Worm (Caenorhabditis elegans): ENCODE data around the gene irld-66.

Gene irld-66

DNA sequence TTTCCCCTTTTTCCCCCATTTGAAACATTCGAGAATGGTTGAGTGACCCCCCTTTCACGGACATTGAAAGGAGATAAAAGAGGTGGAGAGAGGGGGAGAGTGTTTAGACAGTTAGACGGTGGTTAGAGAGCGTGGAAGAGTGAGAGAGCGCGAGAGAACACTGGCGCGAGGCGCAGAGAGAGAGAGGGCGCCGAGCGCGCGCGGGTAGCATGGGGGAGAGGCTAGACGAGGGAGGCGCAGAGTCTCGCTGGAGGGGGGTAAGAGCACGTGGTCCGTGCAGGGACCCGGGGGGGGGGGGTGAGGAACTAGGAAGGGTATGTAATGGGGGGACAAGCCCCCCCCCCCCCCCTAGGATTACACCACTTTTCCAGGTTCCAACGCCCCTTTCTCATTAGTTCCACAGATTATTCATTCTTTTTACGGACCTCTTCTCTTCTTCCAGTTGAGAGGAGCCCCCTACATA lies 33.3 kb upstream of the irld-66 start (continued):
- TF ChIP-seq nhr-90 (tag; optimal IDR thresholded peaks at IDR 0.05): no peak
- peak; percentile 99 for TF ChIP-seq hmg-1.2 (GFP tag; IDR thresholded peaks at IDR 0.05)
- TF ChIP-seq B0019.2 (GFP tag; conservative IDR thresholded peaks at IDR 0.05): no peak
- peak; percentile 83 for TF ChIP-seq hsf-1 (GFP tag; IDR thresholded peaks at IDR 0.05)
- 0 out of 2 replicates have a peak, but pooled peaks have one; percentile 87 for TF ChIP-seq nhr-120 (GFP tag; IDR thresholded peaks at IDR 0.05)
- TF ChIP-seq hmg-20 (GFP tag; IDR thresholded peaks at IDR 0.05): peak; percentile 54; the same call in 1 of the 2 replicates
- peak; percentile 97 for TF ChIP-seq pbrm-1 (GFP tag; IDR thresholded peaks at IDR 0.05)
- peak; percentile 68 for TF ChIP-seq ZK185.1 (tag; optimal IDR thresholded peaks at IDR 0.05; ENCODE audit: poor library complexity, severe bottlenecking)
- TF ChIP-seq C06A6.2 (GFP tag; conservative IDR thresholded peaks at IDR 0.05): peak; percentile 95
- TF ChIP-seq cebp-1 (GFP tag; IDR thresholded peaks at IDR 0.05): peak; percentile 64; the same call in 1 of the 2 replicates
- peak; percentile 92 for TF ChIP-seq cebp-1 (tag; optimal IDR thresholded peaks at IDR 0.05)
- TF ChIP-seq mes-4 (tag; optimal IDR thresholded peaks at IDR 0.05): no peak
- peak; percentile 85 for TF ChIP-seq gei-17 (GFP tag; optimal IDR thresholded peaks at IDR 0.05)
- TF ChIP-seq D2030.7 (GFP tag; IDR thresholded peaks at IDR 0.05): no peak
- peak; percentile 18 for TF ChIP-seq madf-10 (tag; optimal IDR thresholded peaks at IDR 0.05)
- TF ChIP-seq T07F8.4 (tag; optimal IDR thresholded peaks at IDR 0.05): no peak
- TF ChIP-seq atf-7 (tag; optimal IDR thresholded peaks at IDR 0.05): peak; percentile 98
- no peak for TF ChIP-seq F49E8.2 (tag; optimal IDR thresholded peaks at IDR 0.05; ENCODE audit: insufficient read depth)
- peak; percentile 83; the same call in 1 of the 2 replicates for TF ChIP-seq madf-3 (GFP tag; IDR thresholded peaks at IDR 0.05)
- TF ChIP-seq K11D2.4 (GFP tag; IDR thresholded peaks at IDR 0.05): peak; percentile 97
- TF ChIP-seq B0035.1 (tag; optimal IDR thresholded peaks at IDR 0.05): no peak
- peak; percentile 94 for TF ChIP-seq ztf-22 (GFP tag; optimal IDR thresholded peaks at IDR 0.05)
- 0 out of 2 replicates have a peak, but pooled peaks have one; percentile 30 for TF ChIP-seq attf-3 (GFP tag; conservative IDR thresholded peaks at IDR 0.05)
- peak; percentile 97 for TF ChIP-seq nfyb-1 (GFP tag; IDR thresholded peaks at IDR 0.05)
- TF ChIP-seq Y53F4B.3 (GFP tag; IDR thresholded peaks at IDR 0.05): no peak
- TF ChIP-seq rpc-1 (optimal IDR thresholded peaks at IDR 0.05): no peak
- no peak for TF ChIP-seq rpc-1 (tag; optimal IDR thresholded peaks at IDR 0.05)
- TF ChIP-seq madf-6 (GFP tag; IDR thresholded peaks at IDR 0.05): peak; percentile 47; the same call in 1 of the 2 replicates
- peak; percentile 75 for TF ChIP-seq lin-26 (GFP tag; IDR thresholded peaks at IDR 0.05)
- TF ChIP-seq hlh-26 (GFP tag; conservative IDR thresholded peaks at IDR 0.05): no peak
- TF ChIP-seq nfya-1 (tag; optimal IDR thresholded peaks at IDR 0.05; ENCODE audit: borderline replicate concordance, insufficient read depth): no peak
- peak in 1 of 2 experiments; percentile 9 for TF ChIP-seq let-607 (tag; optimal IDR thresholded peaks at IDR 0.05)
- TF ChIP-seq fkh-3 (tag; optimal IDR thresholded peaks at IDR 0.05): no peak
- TF ChIP-seq somi-1 (GFP tag; optimal IDR thresholded peaks at IDR 0.05): peak; percentile 96
- TF ChIP-seq efl-1 (GFP tag; optimal IDR thresholded peaks at IDR 0.05): no peak
- peak; percentile 49; the same call in 1 of the 2 replicates for TF ChIP-seq attf-6 (GFP tag; IDR thresholded peaks at IDR 0.05)
- peak; percentile 87 for TF ChIP-seq lag-1 (GFP tag; IDR thresholded peaks at IDR 0.05)
- no peak for TF ChIP-seq ccch-3 (GFP tag; optimal IDR thresholded peaks at IDR 0.05)

DNA sequence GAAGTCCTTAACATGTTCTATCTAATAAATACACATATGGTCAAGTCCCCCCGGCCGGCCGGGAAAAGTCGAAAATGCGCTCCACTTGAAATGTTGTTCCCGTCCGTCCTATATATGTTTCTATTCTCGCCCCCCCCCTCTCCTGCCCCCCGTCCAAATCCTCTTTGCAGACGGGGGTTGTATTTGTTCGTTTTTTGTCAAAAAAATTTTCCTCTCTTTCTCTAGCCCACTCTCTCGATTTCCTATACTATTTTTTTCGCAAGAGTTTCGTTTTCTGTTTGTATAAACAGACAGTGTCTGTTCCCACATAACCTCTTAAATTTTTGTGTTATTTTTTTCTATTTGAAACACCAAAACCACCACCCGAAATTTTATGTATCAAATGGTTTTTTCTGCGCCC lies 26.4 kb upstream of the irld-66 start:
- TF ChIP-seq efl-1 (GFP tag; optimal IDR thresholded peaks at IDR 0.05) (no peak), K11D2.4 (GFP tag; IDR thresholded peaks at IDR 0.05) (no peak), chd-7 (tag; optimal IDR thresholded peaks at IDR 0.05) (no peak), him-1 (tag; optimal IDR thresholded peaks at IDR 0.05) (no peak), fkh-3 (tag; optimal IDR thresholded peaks at IDR 0.05) (no peak), Y79H2A.3 (GFP tag; conservative IDR thresholded peaks at IDR 0.05) (no peak), hmg-1.2 (GFP tag; IDR thresholded peaks at IDR 0.05) (peak; percentile 94), pha-4 (tag; optimal IDR thresholded peaks at IDR 0.05) (no peak), ets-4 (GFP tag; optimal IDR thresholded peaks at IDR 0.05) (no peak)

All from whole organism, young adult.